Worm (Caenorhabditis elegans) whole organism, L4 larva: ENCODE results near the gene C14A4.13.

Source experiments
- D1046.2 ChIP-seq: fragments of 200-800 bp; sonication (Bioruptor generic); IDR thresholded peaks from 2 replicates; pipeline ENCODE4 v1.3.6; 2022; ENCODE audit warnings: missing genetic modification characterization, missing compliant biosample characterization
- F26F4.8 ChIP-seq: fragments of 200-800 bp; sonication (Bioruptor generic); conservative IDR thresholded peaks from 2 replicates; pipeline ENCODE4 v1.3.6; 2022; ENCODE audit warnings: missing genetic modification characterization, missing compliant biosample characterization
- F37D6.2 ChIP-seq: sonication (generic microtip); optimal IDR thresholded peaks from 2 replicates; lab custom pipeline; 2016; ENCODE audit warnings: mild to moderate bottlenecking, missing genetic modification characterization, missing compliant biosample characterization
- T20F7.1 ChIP-seq: fragments of 200-800 bp; sonication (Bioruptor generic); optimal IDR thresholded peaks from 2 replicates; lab custom pipeline; 2018; ENCODE audit warnings: mild to moderate bottlenecking, missing genetic modification characterization, missing compliant biosample characterization
- Y48G9A.11 ChIP-seq: fragments of 200-800 bp; sonication (Bioruptor generic); IDR thresholded peaks from 2 replicates; pipeline ENCODE4 v1.3.6; 2022; ENCODE audit warnings: missing genetic modification reagents, missing genetic modification characterization, missing compliant biosample characterization
- Y5F2A.4 ChIP-seq: fragments of 200-800 bp; sonication (Bioruptor generic); optimal IDR thresholded peaks from 2 replicates; lab custom pipeline; 2018; ENCODE audit warnings: mild to moderate bottlenecking, missing genetic modification characterization, missing compliant biosample characterization
- Y75B8A.6 ChIP-seq: fragments of 200-800 bp; sonication (Bioruptor generic); IDR thresholded peaks from 2 replicates; pipeline ENCODE4 v1.3.6; 2022; ENCODE audit warnings: missing genetic modification reagents, missing genetic modification characterization, missing compliant biosample characterization
- ZK337.2 ChIP-seq: fragments of 200-800 bp; sonication (Bioruptor generic); IDR thresholded peaks from 2 replicates; pipeline ENCODE4 v1.3.6; 2022; ENCODE audit warnings: missing genetic modification reagents, missing genetic modification characterization, missing compliant biosample characterization
- attf-4 ChIP-seq: sonication (generic microtip); optimal IDR thresholded peaks from 3 replicates; lab custom pipeline; 2017; ENCODE audit warnings: missing biosample characterization, missing genetic modification characterization
- ceh-20 ChIP-seq: fragments of 200-800 bp; sonication (Bioruptor generic); IDR thresholded peaks from 2 replicates; pipeline ENCODE4 v1.3.6; 2022; ENCODE audit warnings: missing genetic modification reagents, missing genetic modification characterization, missing compliant biosample characterization
- ceh-28 ChIP-seq: fragments of 150-350 bp; optimal IDR thresholded peaks from 2 replicates; lab custom pipeline; 2014; ENCODE audit warnings: missing biosample characterization, missing genetic modification reagents, missing genetic modification characterization
- ceh-82 ChIP-seq: sonication (generic microtip); optimal IDR thresholded peaks from 2 replicates; lab custom pipeline; 2017; ENCODE audit warnings: missing biosample characterization, missing genetic modification characterization
- ctbp-1 ChIP-seq: fragments of 200-800 bp; sonication (Bioruptor generic); IDR thresholded peaks from 2 replicates; pipeline ENCODE4 v1.3.6; 2022; ENCODE audit warnings: missing genetic modification reagents, missing genetic modification characterization, missing compliant biosample characterization
- daf-16 ChIP-seq, 3 experiments: sonication (generic microtip); optimal IDR thresholded peaks; 2 replicates each; lab custom pipeline; 2016 to 2017; ENCODE audit warnings: missing genetic modification characterization in 3 of 3, missing genetic modification reagents in 3 of 3, mild to moderate bottlenecking in 2 of 3, missing compliant biosample characterization in 2 of 3, missing biosample characterization in 1 of 3, moderate library complexity in 1 of 3
- daf-8 ChIP-seq: fragments of 200-800 bp; sonication (Bioruptor generic); IDR thresholded peaks from 2 replicates; pipeline ENCODE4 v1.3.6; 2022; ENCODE audit warnings: missing genetic modification characterization, missing compliant biosample characterization
- dmd-6 ChIP-seq: fragments of 200-800 bp; sonication (Bioruptor generic); IDR thresholded peaks from 2 replicates; pipeline ENCODE4 v1.3.6; 2022; ENCODE audit warnings: missing genetic modification reagents, missing genetic modification characterization, missing compliant biosample characterization
- dmd-9 ChIP-seq: fragments of 200-800 bp; sonication (Bioruptor generic); IDR thresholded peaks from 2 replicates; pipeline ENCODE4 v1.3.6; 2022; ENCODE audit warnings: missing genetic modification reagents, missing genetic modification characterization, missing compliant biosample characterization
- dpl-1 ChIP-seq: fragments of 150-350 bp; optimal IDR thresholded peaks from 2 replicates; lab custom pipeline; 2014; ENCODE audit warnings: missing biosample characterization, missing genetic modification reagents, missing genetic modification characterization
- duxl-1 ChIP-seq: sonication (generic microtip); optimal IDR thresholded peaks from 2 replicates; lab custom pipeline; 2016; ENCODE audit warnings: mild to moderate bottlenecking, missing genetic modification characterization, moderate library complexity, missing compliant biosample characterization; ENCODE audit not compliant: poor library complexity
- egl-43 ChIP-seq: fragments of 200-800 bp; sonication (Bioruptor generic); IDR thresholded peaks from 2 replicates; pipeline ENCODE4 v1.3.6; 2022; ENCODE audit warnings: missing genetic modification reagents, missing genetic modification characterization, missing compliant biosample characterization
- fkh-10 ChIP-seq: fragments of 150-350 bp; optimal IDR thresholded peaks from 2 replicates; lab custom pipeline; 2014; ENCODE audit warnings: missing biosample characterization, missing genetic modification reagents, missing genetic modification characterization
- hmg-1.1 ChIP-seq: fragments of 200-800 bp; sonication (Bioruptor generic); IDR thresholded peaks from 2 replicates; pipeline ENCODE4 v1.3.6; 2022; ENCODE audit warnings: missing genetic modification reagents, missing genetic modification characterization, missing compliant biosample characterization
- lim-7 ChIP-seq: fragments of 200-800 bp; sonication (Bioruptor generic); IDR thresholded peaks from 2 replicates; pipeline ENCODE4 v1.3.6; 2022; ENCODE audit warnings: missing genetic modification characterization, missing compliant biosample characterization
- lin-15B ChIP-seq: fragments of 150-350 bp; sonication (generic microtip); optimal IDR thresholded peaks from 3 replicates; lab custom pipeline; 2014; ENCODE audit warnings: missing biosample characterization, missing genetic modification characterization
- mep-1 ChIP-seq: fragments of 150-350 bp; sonication (generic microtip); optimal IDR thresholded peaks from 3 replicates; lab custom pipeline; 2014; ENCODE audit warnings: missing biosample characterization, missing genetic modification characterization
- nhr-102 ChIP-seq: sonication (generic microtip); optimal IDR thresholded peaks from 2 replicates; lab custom pipeline; 2016; ENCODE audit warnings: mild to moderate bottlenecking, missing genetic modification characterization, moderate library complexity, missing compliant biosample characterization
- nhr-25 ChIP-seq: sonication (generic microtip); optimal IDR thresholded peaks from 2 replicates; lab custom pipeline; 2017; ENCODE audit warnings: missing genetic modification characterization, mild to moderate bottlenecking, missing compliant biosample characterization, antibody characterized with exemption, moderate library complexity, borderline replicate concordance; ENCODE audit not compliant: insufficient read depth
- nhr-41 ChIP-seq: fragments of 200-800 bp; sonication (Bioruptor generic); IDR thresholded peaks from 2 replicates; pipeline ENCODE4 v1.3.6; 2022; ENCODE audit warnings: missing genetic modification reagents, missing genetic modification characterization, missing compliant biosample characterization
- nhr-6 ChIP-seq: fragments of 150-350 bp; optimal IDR thresholded peaks from 2 replicates; lab custom pipeline; 2014; ENCODE audit warnings: missing biosample characterization, missing genetic modification characterization
- nhr-76 ChIP-seq: fragments of 150-350 bp; optimal IDR thresholded peaks from 2 replicates; lab custom pipeline; 2014; ENCODE audit warnings: missing biosample characterization, missing genetic modification characterization
- pha-4 ChIP-seq, 2 experiments: fragments of 150-350 bp in 1 of 2; fragments of 200-800 bp in 1 of 2; sonication (Bioruptor generic) in 1 of 2; IDR thresholded peaks in 1 of 2; optimal IDR thresholded peaks in 1 of 2; 2 replicates each; pipeline versions ENCODE4 v1.3.6 to Lab custom; 2014 to 2022; ENCODE audit warnings: missing genetic modification characterization in 2 of 2, missing genetic modification reagents in 2 of 2, missing biosample characterization in 1 of 2, missing compliant biosample characterization in 1 of 2
- sdz-12 ChIP-seq: fragments of 200-800 bp; sonication (Bioruptor generic); optimal IDR thresholded peaks from 2 replicates; lab custom pipeline; 2018; ENCODE audit warnings: mild to moderate bottlenecking, missing genetic modification characterization, missing compliant biosample characterization
- snpc-4 ChIP-seq: fragments of 150-350 bp; optimal IDR thresholded peaks from 2 replicates; lab custom pipeline; 2014; ENCODE audit warnings: missing biosample characterization, missing genetic modification characterization
- vab-7 ChIP-seq: fragments of 200-800 bp; sonication (Bioruptor generic); IDR thresholded peaks from 2 replicates; pipeline ENCODE4 v1.3.6; 2022; ENCODE audit warnings: missing genetic modification reagents, missing genetic modification characterization, missing compliant biosample characterization
- zfp-2 ChIP-seq: sonication (generic microtip); optimal IDR thresholded peaks from 2 replicates; lab custom pipeline; 2016; ENCODE audit warnings: mild to moderate bottlenecking, missing genetic modification characterization, missing compliant biosample characterization
- zip-11 ChIP-seq: fragments of 200-800 bp; sonication (Bioruptor generic); IDR thresholded peaks from 2 replicates; pipeline ENCODE4 v1.3.6; 2022; ENCODE audit warnings: missing genetic modification characterization, missing compliant biosample characterization
- zip-2 ChIP-seq: fragments of 150-350 bp; optimal IDR thresholded peaks from 2 replicates; lab custom pipeline; 2014; ENCODE audit warnings: missing biosample characterization, missing genetic modification characterization

The C14A4.13 gene

DNA sequence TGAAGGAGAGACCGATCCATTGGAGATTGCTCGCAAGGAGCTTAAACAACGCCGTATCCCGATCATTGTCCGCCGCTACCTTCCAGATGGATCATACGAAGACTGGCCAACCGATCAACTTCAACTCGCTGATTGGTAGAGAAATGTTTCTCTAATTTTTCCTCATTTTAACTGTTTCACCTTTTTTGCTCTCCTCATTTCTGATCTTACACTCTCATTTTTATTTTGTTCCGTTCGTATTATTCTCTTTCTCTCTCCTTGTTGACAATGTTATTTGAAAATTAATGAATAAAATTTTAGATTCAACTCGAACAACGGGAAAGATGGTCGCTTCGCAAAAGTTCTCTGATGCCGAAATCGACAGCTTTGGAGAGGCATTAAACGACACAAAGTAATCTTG lies 38.6 kb upstream of the C14A4.13 start, which contains the start of gene dohh-1:
Gene dohh-1 (plus strand): TSS at position 301 of the 400 bp plus-strand sequence.
- TF ChIP-seq ctbp-1 (GFP tag; lab: Robert Waterston, UW): no peak
- TF ChIP-seq daf-16 (GFP tag; optimal IDR thresholded peaks at IDR 0.05; lab: Kevin White, UChicago): no peak
- TF ChIP-seq daf-16 (tag; optimal IDR thresholded peaks at IDR 0.05; lab: Kevin White, UChicago): no peak
- no peak for TF ChIP-seq nhr-102 (tag; lab: Kevin White, UChicago)
- no peak for TF ChIP-seq nhr-25 (tag; lab: Kevin White, UChicago)
- TF ChIP-seq zfp-2 (tag; lab: Kevin White, UChicago): no peak
- TF ChIP-seq attf-4 (tag; lab: Kevin White, UChicago): no peak
- no peak for TF ChIP-seq T20F7.1 (GFP tag; lab: Kevin White, UChicago)
- TF ChIP-seq hmg-1.1 (GFP tag; lab: Robert Waterston, UW): no peak
- TF ChIP-seq nhr-6 (tag; lab: Kevin White, UChicago): no peak
- TF ChIP-seq fkh-10: no peak
- TF ChIP-seq vab-7: no peak
- no peak for TF ChIP-seq nhr-41 (GFP tag; lab: Robert Waterston, UW)
- TF ChIP-seq zip-2 (tag; lab: Kevin White, UChicago): no peak
- TF ChIP-seq Y48G9A.11: no peak
- no peak for TF ChIP-seq F26F4.8 (GFP tag; lab: Robert Waterston, UW)
- no peak for TF ChIP-seq dmd-6 (GFP tag; lab: Robert Waterston, UW)
- TF ChIP-seq F37D6.2: no peak
- TF ChIP-seq duxl-1 (tag; lab: Kevin White, UChicago): no peak
- TF ChIP-seq, all 104 proteins: peak for 0

ce11 chrII:10580833-10581232 lies 37.4 kb upstream of the C14A4.13 start, which contains the start of gene dap-3:
dap-3 (plus strand) TSS chrII:10581133.
- TF ChIP-seq egl-43 (GFP tag; lab: Robert Waterston, UW) (0 out of 2 replicates have a peak, but pooled peaks have one; percentile 4), nhr-76 (tag; lab: Kevin White, UChicago) (no peak)

DNA sequence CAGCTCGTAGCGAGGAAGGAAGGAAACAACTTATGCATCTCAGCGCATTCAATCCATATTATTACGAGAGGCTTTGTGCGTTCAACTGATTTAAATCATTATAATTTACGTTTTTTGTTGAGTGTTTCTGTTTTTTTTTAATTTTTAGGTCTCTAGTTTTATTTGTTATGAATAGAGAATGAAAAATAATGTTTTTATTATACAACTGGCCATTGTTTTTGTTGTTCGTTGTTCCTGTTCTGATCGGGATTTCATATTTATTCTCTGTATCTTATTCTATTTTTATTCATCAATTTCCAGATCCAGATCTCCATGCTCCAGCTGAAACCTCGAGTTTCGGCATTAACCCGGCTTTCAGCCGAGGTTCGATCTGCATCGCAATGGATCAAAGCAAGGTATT lies 35.9 kb upstream of the C14A4.13 start, which contains the start of gene mrps-22:
Gene mrps-22 (plus strand): TSS at position 301 of the 400 bp plus-strand sequence.
- TF ChIP-seq dmd-9 (GFP tag; lab: Robert Waterston, UW) (no peak), snpc-4 (tag; lab: Kevin White, UChicago) (no peak), daf-16 (GFP tag; optimal IDR thresholded peaks at IDR 0.05; lab: Kevin White, UChicago) (no peak), daf-16 (tag; optimal IDR thresholded peaks at IDR 0.05; lab: Kevin White, UChicago) (no peak), ceh-20 (no peak), pha-4 (GFP tag; IDR thresholded peaks at IDR 0.05; lab: Robert Waterston, UW) (no peak), pha-4 (tag; optimal IDR thresholded peaks at IDR 0.05; lab: Kevin White, UChicago) (no peak), lin-15B (tag; lab: Kevin White, UChicago) (no peak)

- TF ChIP-seq sdz-12 (GFP tag; lab: Kevin White, UChicago): no peak
- TF ChIP-seq ceh-28 (tag; lab: Kevin White, UChicago): no peak
- TF ChIP-seq Y75B8A.6 (GFP tag; lab: Robert Waterston, UW): no peak
- TF ChIP-seq Y48G9A.11: no peak
- no peak for TF ChIP-seq lim-7 (GFP tag; lab: Robert Waterston, UW)
- no peak for TF ChIP-seq zip-11
- TF ChIP-seq Y5F2A.4: no peak
- no peak for TF ChIP-seq ceh-82
- no peak for TF ChIP-seq ZK337.2 (GFP tag; lab: Robert Waterston, UW)
- no peak for TF ChIP-seq ctbp-1 (GFP tag; lab: Robert Waterston, UW)
- no peak for TF ChIP-seq D1046.2 (GFP tag; lab: Robert Waterston, UW)
- TF ChIP-seq daf-8 (GFP tag; lab: Robert Waterston, UW): no peak
- no peak for TF ChIP-seq dpl-1
- TF ChIP-seq mep-1 (tag; lab: Kevin White, UChicago): no peak
Observed at ce11 chrII:10584036-10584435, 34.2 kb upstream of the C14A4.13 start, which contains the start of gene algn-9. algn-9 (plus strand) TSS chrII:10584336.
